Worm (Caenorhabditis elegans) whole organism, late embryonic: ENCODE measurements around the gene nstp-3.
A peak's percentile ranks its signal among the peaks of the same experiment; 100 is the strongest.

ENCODE experiments used
- C08G9.2 ChIP-seq: sonication (generic microtip); optimal IDR thresholded peaks from 2 replicates; lab custom pipeline; 2016; ENCODE audit warnings: mild to moderate bottlenecking, missing genetic modification characterization, moderate library complexity, missing compliant biosample characterization
- C38D4.7 ChIP-seq: fragments of 200-800 bp; sonication (Bioruptor generic); optimal IDR thresholded peaks from 2 replicates; lab custom pipeline; 2018; ENCODE audit warnings: mild to moderate bottlenecking, missing genetic modification characterization, moderate library complexity, missing compliant biosample characterization
- F13H6.1 ChIP-seq: sonication (generic microtip); optimal IDR thresholded peaks from 2 replicates; lab custom pipeline; 2016; ENCODE audit warnings: missing genetic modification characterization, missing compliant biosample characterization
- K02D7.2 ChIP-seq: sonication (generic microtip); optimal IDR thresholded peaks from 2 replicates; lab custom pipeline; 2017; ENCODE audit warnings: mild to moderate bottlenecking, missing genetic modification characterization, missing compliant biosample characterization
- T23F11.4 ChIP-seq: fragments of 200-800 bp; sonication (Bioruptor generic); optimal IDR thresholded peaks from 2 replicates; lab custom pipeline; 2018; ENCODE audit warnings: mild to moderate bottlenecking, missing genetic modification characterization, missing compliant biosample characterization
- ahr-1 ChIP-seq: sonication (generic microtip); optimal IDR thresholded peaks from 2 replicates; lab custom pipeline; 2016; ENCODE audit warnings: missing genetic modification characterization, missing compliant biosample characterization
- ceh-14 ChIP-seq: sonication (generic microtip); optimal IDR thresholded peaks from 2 replicates; lab custom pipeline; 2016; ENCODE audit warnings: missing genotype, missing genetic modification characterization, missing compliant biosample characterization
- ceh-18 ChIP-seq: sonication (generic microtip); optimal IDR thresholded peaks from 2 replicates; lab custom pipeline; 2016; ENCODE audit warnings: missing genetic modification characterization, missing compliant biosample characterization
- ceh-22 ChIP-seq: sonication (generic microtip); optimal IDR thresholded peaks from 2 replicates; lab custom pipeline; 2017; ENCODE audit warnings: missing biosample characterization, missing genetic modification characterization
- ceh-24 ChIP-seq: sonication (generic microtip); optimal IDR thresholded peaks from 2 replicates; lab custom pipeline; 2016; ENCODE audit warnings: mild to moderate bottlenecking, missing genetic modification characterization, missing compliant biosample characterization
- ceh-31 ChIP-seq: sonication (generic microtip); optimal IDR thresholded peaks from 2 replicates; lab custom pipeline; 2016; ENCODE audit warnings: missing genetic modification characterization, missing compliant biosample characterization
- ceh-34 ChIP-seq: sonication (generic microtip); optimal IDR thresholded peaks from 2 replicates; lab custom pipeline; 2016; ENCODE audit warnings: mild to moderate bottlenecking, missing genetic modification characterization, missing compliant biosample characterization
- ceh-45 ChIP-seq: fragments of 200-800 bp; sonication (Bioruptor generic); IDR thresholded peaks from 2 replicates; pipeline ENCODE4 v1.3.6; 2022; ENCODE audit warnings: missing genetic modification reagents, missing genetic modification characterization, missing compliant biosample characterization
- ceh-48 ChIP-seq: sonication (generic microtip); optimal IDR thresholded peaks from 2 replicates; lab custom pipeline; 2016; ENCODE audit warnings: missing genetic modification characterization, inconsistent platforms, missing compliant biosample characterization
- elt-2 ChIP-seq: sonication (generic microtip); optimal IDR thresholded peaks from 2 replicates; lab custom pipeline; 2016; ENCODE audit warnings: missing genetic modification reagents, missing genetic modification characterization, missing compliant biosample characterization
- elt-4 ChIP-seq: sonication (generic microtip); optimal IDR thresholded peaks from 2 replicates; lab custom pipeline; 2016; ENCODE audit warnings: missing genetic modification characterization, missing compliant biosample characterization
- eyg-1 ChIP-seq: sonication (generic microtip); optimal IDR thresholded peaks from 2 replicates; lab custom pipeline; 2016; ENCODE audit warnings: missing genotype, missing genetic modification characterization, missing compliant biosample characterization
- fkh-10 ChIP-seq: fragments of 150-350 bp; optimal IDR thresholded peaks from 2 replicates; lab custom pipeline; 2014; ENCODE audit warnings: missing biosample characterization, missing genetic modification reagents, missing genetic modification characterization
- gmeb-2 ChIP-seq: sonication (generic microtip); optimal IDR thresholded peaks from 2 replicates; lab custom pipeline; 2016; ENCODE audit warnings: missing genetic modification characterization, inconsistent platforms, missing compliant biosample characterization
- hlh-6 ChIP-seq: sonication (generic microtip); optimal IDR thresholded peaks from 2 replicates; lab custom pipeline; 2016; ENCODE audit warnings: missing genotype, missing genetic modification characterization, missing compliant biosample characterization
- madf-2 ChIP-seq: sonication (generic microtip); optimal IDR thresholded peaks from 2 replicates; lab custom pipeline; 2017; ENCODE audit warnings: missing genetic modification characterization, missing compliant biosample characterization
- pat-9 ChIP-seq: fragments of 200-800 bp; sonication (Bioruptor generic); optimal IDR thresholded peaks from 2 replicates; lab custom pipeline; 2018; ENCODE audit warnings: mild to moderate bottlenecking, missing genetic modification characterization, moderate library complexity, missing compliant biosample characterization
- pax-1 ChIP-seq: fragments of 150-350 bp; optimal IDR thresholded peaks from 2 replicates; lab custom pipeline; 2014; ENCODE audit warnings: missing biosample characterization, missing genetic modification characterization
- pha-2 ChIP-seq: sonication (generic microtip); optimal IDR thresholded peaks from 2 replicates; lab custom pipeline; 2017; ENCODE audit warnings: mild to moderate bottlenecking, missing genetic modification characterization, missing compliant biosample characterization
- pqm-1 ChIP-seq: sonication (generic microtip); optimal IDR thresholded peaks from 2 replicates; lab custom pipeline; 2016; ENCODE audit warnings: missing genetic modification characterization, missing compliant biosample characterization
- pros-1 ChIP-seq: fragments of 150-350 bp; optimal IDR thresholded peaks from 2 replicates; lab custom pipeline; 2014; ENCODE audit warnings: missing biosample characterization, missing genetic modification reagents, missing genetic modification characterization
- sox-2 ChIP-seq: fragments of 200-800 bp; sonication (Bioruptor generic); IDR thresholded peaks from 2 replicates; pipeline ENCODE4 v1.3.6; 2022; ENCODE audit warnings: missing genetic modification reagents, missing genetic modification characterization, missing compliant biosample characterization
- unc-3 ChIP-seq, 2 experiments: fragments of 200-800 bp in 1 of 2; sonication (Bioruptor generic) in 1 of 2; sonication (generic microtip) in 1 of 2; conservative IDR thresholded peaks in 1 of 2; optimal IDR thresholded peaks in 1 of 2; 2 replicates each; pipeline versions ENCODE4 v1.3.6 to Lab custom; 2016 to 2022; ENCODE audit warnings: missing compliant biosample characterization in 2 of 2, missing genetic modification characterization in 2 of 2, missing genetic modification reagents in 1 of 2
- unc-55 ChIP-seq: sonication (generic microtip); optimal IDR thresholded peaks from 2 replicates; lab custom pipeline; 2017; ENCODE audit warnings: missing biosample characterization, missing genetic modification reagents, missing genetic modification characterization
- ztf-16 ChIP-seq: sonication (generic microtip); optimal IDR thresholded peaks from 2 replicates; lab custom pipeline; 2017; ENCODE audit warnings: missing genetic modification characterization, missing compliant biosample characterization

nstp-3 gene

ce11 chrV:5816470-5817061 lies 18.5 kb upstream of the nstp-3 start:
- TF ChIP-seq gmeb-2 (tag; lab: Kevin White, UChicago) (no peak), fkh-10 (no peak), ceh-34 (tag; lab: Kevin White, UChicago) (no peak), eyg-1 (no peak), pha-2 (tag; lab: Kevin White, UChicago) (no peak), ceh-14 (tag; lab: Kevin White, UChicago) (no peak), hlh-6 (no peak), pax-1 (no peak), T23F11.4 (GFP tag; lab: Kevin White, UChicago) (no peak), pqm-1 (tag; lab: Kevin White, UChicago) (no peak), K02D7.2 (no peak), pros-1 (tag; lab: Kevin White, UChicago) (no peak)
- TF ChIP-seq, all 69 proteins: peak for 0

ce11 chrV:5813060-5813659 lies 15.1 kb upstream of the nstp-3 start, which contains the start of gene ZC250.4:
Gene ZC250.4, minus strand, starts transcription at chrV:5813137.
- TF ChIP-seq C08G9.2 (tag; lab: Kevin White, UChicago): no peak
- peak; percentile 31 for TF ChIP-seq elt-2 (tag; lab: Kevin White, UChicago)

ce11 chrV:5805467-5805866 lies 7.4 kb upstream of the nstp-3 start, which contains the start of gene ZC250.5:
Gene ZC250.5, plus strand, starts transcription at chrV:5805767.
- TF ChIP-seq F13H6.1 (tag; lab: Kevin White, UChicago) (no peak), ztf-16 (tag; lab: Kevin White, UChicago) (no peak), ceh-18 (no peak), C08G9.2 (tag; lab: Kevin White, UChicago) (no peak)

DNA sequence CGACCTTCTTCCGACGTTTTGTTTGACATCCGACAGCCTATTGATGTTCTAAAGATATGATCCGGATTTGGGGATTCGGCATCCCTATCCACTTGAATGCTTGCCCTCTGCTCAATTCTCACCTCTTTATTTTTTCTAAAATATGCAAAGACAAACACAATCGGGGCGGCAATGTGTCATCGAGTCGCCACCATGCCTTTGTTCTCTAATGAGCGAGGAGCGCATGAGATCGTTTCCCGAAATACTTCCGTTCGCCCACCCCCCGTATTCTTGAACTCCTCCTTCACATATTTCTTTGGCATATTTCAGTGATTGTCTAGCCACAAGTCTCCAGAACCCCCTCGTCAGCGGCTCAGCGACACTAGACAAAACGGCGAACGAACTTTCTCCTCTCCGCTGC lies 1.3 kb upstream of the nstp-3 start, which contains the start of gene cyn-17:
Gene cyn-17, plus strand, starts transcription at position 301 of the 400 bp plus-strand sequence.
- TF ChIP-seq pat-9 (no peak), elt-4 (tag; lab: Kevin White, UChicago) (peak; percentile 34)

DNA sequence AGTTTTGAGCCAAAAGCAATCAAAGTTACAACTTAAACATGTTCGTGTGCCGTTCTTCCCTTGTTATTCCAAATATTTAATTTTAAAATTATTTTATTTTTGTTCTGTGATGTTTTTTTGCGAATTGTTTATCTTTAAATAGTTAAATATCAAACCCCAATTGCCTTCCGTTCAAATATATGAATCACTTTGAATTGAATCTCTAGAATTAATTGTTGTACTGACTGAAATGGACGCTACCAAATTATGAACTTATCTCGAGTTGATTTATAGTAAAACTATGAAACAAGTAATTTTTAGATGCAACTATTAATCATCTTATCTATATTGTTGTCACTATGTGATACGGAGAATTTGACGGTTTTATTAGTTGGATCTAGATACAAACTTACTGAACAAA lies 6.0 kb downstream of the nstp-3 start, which contains the start of gene ZC250.2:
Gene ZC250.2, plus strand, starts transcription at position 301 of the 400 bp plus-strand sequence.
- no peak for TF ChIP-seq hlh-6
- TF ChIP-seq madf-2: no peak
- no peak for TF ChIP-seq unc-55
- no peak for TF ChIP-seq elt-4 (tag; lab: Kevin White, UChicago)
- TF ChIP-seq unc-3 (GFP tag; conservative IDR thresholded peaks at IDR 0.05; lab: Robert Waterston, UW): no peak
- no peak for TF ChIP-seq unc-3 (tag; optimal IDR thresholded peaks at IDR 0.05; lab: Kevin White, UChicago)
- no peak for TF ChIP-seq ceh-45 (GFP tag; lab: Robert Waterston, UW)
- no peak for TF ChIP-seq ceh-31 (tag; lab: Kevin White, UChicago)
- TF ChIP-seq eyg-1: no peak
- no peak for TF ChIP-seq elt-2 (tag; lab: Kevin White, UChicago)
- TF ChIP-seq ceh-48 (tag; lab: Kevin White, UChicago): no peak
- no peak for TF ChIP-seq pqm-1 (tag; lab: Kevin White, UChicago)
- no peak for TF ChIP-seq ceh-18
- TF ChIP-seq ceh-24 (tag; lab: Kevin White, UChicago): no peak
- TF ChIP-seq C38D4.7 (GFP tag; lab: Kevin White, UChicago): no peak
- no peak for TF ChIP-seq sox-2 (GFP tag; lab: Robert Waterston, UW)
- TF ChIP-seq ahr-1 (tag; lab: Kevin White, UChicago): no peak
- no peak for TF ChIP-seq ceh-22 (tag; lab: Kevin White, UChicago)
